Fruit fly (Drosophila melanogaster) whole organism, pupa: ENCODE data around the gene CG33298.

Experiments
- CG10348 ChIP-seq: fragments of 200-800 bp; sonication (Bioruptor generic); IDR thresholded peaks from 2 replicates; pipeline ENCODE4 v1.3.6; 2022; ENCODE audit warnings: missing biosample characterization, missing genetic modification characterization
- CG12605 ChIP-seq: fragments of 200-800 bp; sonication (Bioruptor generic); IDR thresholded peaks from 2 replicates; pipeline ENCODE4 v1.3.6; 2022; ENCODE audit warnings: missing biosample characterization, missing genetic modification characterization
- CG13204 ChIP-seq: fragments of 200-800 bp; sonication (Bioruptor generic); optimal IDR thresholded peaks from 2 replicates; lab custom pipeline; 2018; ENCODE audit warnings: missing biosample characterization, mild to moderate bottlenecking, missing genetic modification characterization, moderate library complexity
- CG14655 ChIP-seq: fragments of 200-800 bp; sonication (Bioruptor generic); optimal IDR thresholded peaks from 3 replicates; lab custom pipeline; 2017; ENCODE audit warnings: mild to moderate bottlenecking, missing biosample characterization, missing genetic modification reagents, missing genetic modification characterization
- CG15710 ChIP-seq: fragments of 200-800 bp; sonication (Bioruptor generic); optimal IDR thresholded peaks from 2 replicates; lab custom pipeline; 2018; ENCODE audit warnings: missing biosample characterization, mild to moderate bottlenecking, missing genetic modification characterization, moderate library complexity
- CG17806 ChIP-seq: fragments of 200-800 bp; sonication (Bioruptor generic); optimal IDR thresholded peaks from 2 replicates; lab custom pipeline; 2018; ENCODE audit warnings: missing biosample characterization, mild to moderate bottlenecking, missing genetic modification characterization, moderate library complexity
- CG32121 ChIP-seq: fragments of 200-800 bp; sonication (Bioruptor generic); IDR thresholded peaks from 2 replicates; pipeline ENCODE4 v1.3.6; 2022; ENCODE audit warnings: missing biosample characterization, missing genetic modification characterization
- CG34367 ChIP-seq: fragments of 200-800 bp; sonication (Bioruptor generic); optimal IDR thresholded peaks from 2 replicates; lab custom pipeline; 2018; ENCODE audit warnings: missing biosample characterization, mild to moderate bottlenecking, missing genetic modification characterization
- CG4496 ChIP-seq: fragments of 200-800 bp; sonication (Bioruptor generic); IDR thresholded peaks from 3 replicates; pipeline ENCODE4 v1.3.6; 2022; ENCODE audit warnings: missing biosample characterization, missing genetic modification characterization
- CG8159 ChIP-seq: fragments of 200-800 bp; sonication (Bioruptor generic); optimal IDR thresholded peaks from 3 replicates; lab custom pipeline; 2018; ENCODE audit warnings: missing biosample characterization, mild to moderate bottlenecking, missing genetic modification characterization, moderate library complexity
- CG8301 ChIP-seq: fragments of 200-800 bp; sonication (Bioruptor generic); optimal IDR thresholded peaks from 2 replicates; lab custom pipeline; 2018; ENCODE audit warnings: missing biosample characterization, mild to moderate bottlenecking, missing genetic modification characterization
- CG9948 ChIP-seq: fragments of 200-800 bp; sonication (Bioruptor generic); optimal IDR thresholded peaks from 2 replicates; lab custom pipeline; 2018; ENCODE audit warnings: missing biosample characterization, mild to moderate bottlenecking, missing genetic modification characterization, moderate library complexity
- D1 ChIP-seq: fragments of 200-800 bp; sonication (Bioruptor generic); optimal IDR thresholded peaks from 2 replicates; lab custom pipeline; 2018; ENCODE audit warnings: missing biosample characterization, mild to moderate bottlenecking, missing genetic modification characterization, moderate library complexity
- EcR ChIP-seq: fragments of 200-800 bp; sonication (Bioruptor generic); optimal IDR thresholded peaks from 3 replicates; lab custom pipeline; 2019; ENCODE audit warnings: missing biosample characterization, missing genetic modification characterization, mild to moderate bottlenecking, moderate library complexity, missing genetic modification reagents
- Ets98B ChIP-seq: fragments of 200-800 bp; sonication (Bioruptor generic); IDR thresholded peaks from 2 replicates; pipeline ENCODE4 v1.3.6; 2022; ENCODE audit warnings: missing biosample characterization, missing genetic modification characterization
- Pif1A ChIP-seq: fragments of 200-800 bp; sonication (Bioruptor generic); optimal IDR thresholded peaks from 3 replicates; lab custom pipeline; 2016; ENCODE audit warnings: missing biosample characterization, missing genetic modification characterization
- Pif1B ChIP-seq: fragments of 200-800 bp; sonication (Bioruptor generic); optimal IDR thresholded peaks from 3 replicates; lab custom pipeline; 2016; ENCODE audit warnings: missing biosample characterization, missing genetic modification characterization
- Snoo ChIP-seq: fragments of 200-800 bp; sonication (Bioruptor generic); optimal IDR thresholded peaks from 3 replicates; lab custom pipeline; 2017; ENCODE audit warnings: missing biosample characterization, mild to moderate bottlenecking, missing genetic modification characterization, inconsistent platforms
- fd96Ca ChIP-seq: fragments of 200-800 bp; sonication (Bioruptor generic); IDR thresholded peaks from 3 replicates; pipeline ENCODE4 v1.3.6; 2022; ENCODE audit warnings: missing biosample characterization, missing genetic modification characterization
- gl ChIP-seq: fragments of 200-800 bp; sonication (Bioruptor generic); optimal IDR thresholded peaks from 2 replicates; lab custom pipeline; 2018; ENCODE audit warnings: missing biosample characterization, mild to moderate bottlenecking, missing genetic modification characterization
- rn ChIP-seq: fragments of 200-800 bp; sonication (Bioruptor generic); IDR thresholded peaks from 2 replicates; pipeline ENCODE4 v1.3.6; 2022; ENCODE audit warnings: missing biosample characterization, missing genetic modification characterization

CG33298 gene

dm6 chr2L:9545511-9545910 is 50.2 kb downstream of the CG33298 start, which contains the start of gene CG13114:
TSS of gene CG13114 (plus strand) at chr2L:9545811.
- TF ChIP-seq CG17806 (tag; lab: Kevin White, UChicago): no peak
- no peak for TF ChIP-seq CG32121 (GFP tag; lab: Robert Waterston, UW)
- TF ChIP-seq EcR: no peak
- no peak for TF ChIP-seq CG9948 (tag; lab: Kevin White, UChicago)
- no peak for TF ChIP-seq CG13204 (GFP tag; lab: Kevin White, UChicago)
- TF ChIP-seq CG15710 (tag; lab: Kevin White, UChicago): no peak
- TF ChIP-seq gl: no peak
- no peak for TF ChIP-seq Snoo (tag; lab: Kevin White, UChicago)
- no peak for TF ChIP-seq CG14655 (GFP tag; lab: Kevin White, UChicago)
- no peak for TF ChIP-seq CG34367 (tag; lab: Kevin White, UChicago)
- no peak for TF ChIP-seq CG12605 (GFP tag; lab: Robert Waterston, UW)
- no peak for TF ChIP-seq D1 (tag; lab: Kevin White, UChicago)
- no peak for TF ChIP-seq rn
- TF ChIP-seq fd96Ca (GFP tag; lab: Robert Waterston, UW): no peak

dm6 chr2L:9550880-9551279 is 55.6 kb downstream of the CG33298 start:
- TF ChIP-seq Ets98B (GFP tag; lab: Robert Waterston, UW): peak; percentile 86
- TF ChIP-seq CG32121 (GFP tag; lab: Robert Waterston, UW): peak; percentile 64
- no peak for TF ChIP-seq CG12605 (GFP tag; lab: Robert Waterston, UW)

dm6 chr2L:9557858-9558257 is 62.6 kb downstream of the CG33298 start:
- no peak for TF ChIP-seq gl
- TF ChIP-seq rn: no peak
- TF ChIP-seq CG12605 (GFP tag; lab: Robert Waterston, UW): no peak
- no peak for TF ChIP-seq Pif1A
- TF ChIP-seq CG10348 (GFP tag; lab: Robert Waterston, UW): no peak
- no peak for TF ChIP-seq CG15710 (tag; lab: Kevin White, UChicago)
- no peak for TF ChIP-seq EcR
- no peak for TF ChIP-seq CG17806 (tag; lab: Kevin White, UChicago)
- no peak for TF ChIP-seq CG4496 (GFP tag; lab: Robert Waterston, UW)
- TF ChIP-seq CG8301 (tag; lab: Kevin White, UChicago): no peak
- TF ChIP-seq Snoo (tag; lab: Kevin White, UChicago): no peak
- TF ChIP-seq D1 (tag; lab: Kevin White, UChicago): no peak
- no peak for TF ChIP-seq CG14655 (GFP tag; lab: Kevin White, UChicago)
- no peak for TF ChIP-seq CG13204 (GFP tag; lab: Kevin White, UChicago)
- TF ChIP-seq CG32121 (GFP tag; lab: Robert Waterston, UW): no peak

dm6 chr2L:9560045-9560587 is 64.8 kb downstream of the CG33298 start:
- TF ChIP-seq CG12605 (GFP tag; lab: Robert Waterston, UW) (no peak), Ets98B (GFP tag; lab: Robert Waterston, UW) (peak; percentile 59; the same call in 1 of the 2 replicates), CG32121 (GFP tag; lab: Robert Waterston, UW) (peak; percentile 77), CG4496 (GFP tag; lab: Robert Waterston, UW) (peak; percentile 46; the same call in 2 of the 3 replicates), fd96Ca (GFP tag; lab: Robert Waterston, UW) (peak; percentile 63; the same call in 1 of the 3 replicates), rn (no peak), CG10348 (GFP tag; lab: Robert Waterston, UW) (no peak), Snoo (tag; lab: Kevin White, UChicago) (no peak), Pif1A (no peak)
- TF ChIP-seq, all 21 proteins: peak for 4

- TF ChIP-seq CG8159 (tag; lab: Kevin White, UChicago) (peak; percentile 8), Ets98B (GFP tag; lab: Robert Waterston, UW) (no peak)
These were observed 67.4 kb downstream of the CG33298 start for dm6 chr2L:9562713-9563112.

- no peak for TF ChIP-seq EcR
- TF ChIP-seq D1 (tag; lab: Kevin White, UChicago): no peak
- TF ChIP-seq Pif1B (GFP tag; lab: Kevin White, UChicago): no peak
- no peak for TF ChIP-seq rn
- peak; percentile 60; the same call in 2 of the 3 replicates for TF ChIP-seq CG4496 (GFP tag; lab: Robert Waterston, UW)
- TF ChIP-seq gl: no peak
- TF ChIP-seq Pif1A: peak; percentile 40
- peak; percentile 85 for TF ChIP-seq CG14655 (GFP tag; lab: Kevin White, UChicago)
- TF ChIP-seq CG9948 (tag; lab: Kevin White, UChicago): peak; percentile 48
- TF ChIP-seq CG15710 (tag; lab: Kevin White, UChicago): peak; percentile 44
- TF ChIP-seq CG8301 (tag; lab: Kevin White, UChicago): peak; percentile 76
- TF ChIP-seq CG17806 (tag; lab: Kevin White, UChicago): no peak
- peak; percentile 70 for TF ChIP-seq CG32121 (GFP tag; lab: Robert Waterston, UW)
- TF ChIP-seq CG10348 (GFP tag; lab: Robert Waterston, UW): peak; percentile 30; the same call in 1 of the 2 replicates
- TF ChIP-seq CG34367 (tag; lab: Kevin White, UChicago): no peak
- peak; percentile 53; the same call in 1 of the 3 replicates for TF ChIP-seq fd96Ca (GFP tag; lab: Robert Waterston, UW)
- no peak for TF ChIP-seq CG13204 (GFP tag; lab: Kevin White, UChicago)
- peak; percentile 41 for TF ChIP-seq CG8159 (tag; lab: Kevin White, UChicago)
- TF ChIP-seq Snoo (tag; lab: Kevin White, UChicago): no peak
- no peak for TF ChIP-seq CG12605 (GFP tag; lab: Robert Waterston, UW)
- peak; percentile 55 for TF ChIP-seq Ets98B (GFP tag; lab: Robert Waterston, UW)
- TF ChIP-seq, all 21 proteins: peak for 11
These were observed 69.3 kb downstream of the CG33298 start for dm6 chr2L:9564527-9564926.
